Comparison of ENCODE assay signal across 4 fruit fly cellular contexts in the genomic region with DNA sequence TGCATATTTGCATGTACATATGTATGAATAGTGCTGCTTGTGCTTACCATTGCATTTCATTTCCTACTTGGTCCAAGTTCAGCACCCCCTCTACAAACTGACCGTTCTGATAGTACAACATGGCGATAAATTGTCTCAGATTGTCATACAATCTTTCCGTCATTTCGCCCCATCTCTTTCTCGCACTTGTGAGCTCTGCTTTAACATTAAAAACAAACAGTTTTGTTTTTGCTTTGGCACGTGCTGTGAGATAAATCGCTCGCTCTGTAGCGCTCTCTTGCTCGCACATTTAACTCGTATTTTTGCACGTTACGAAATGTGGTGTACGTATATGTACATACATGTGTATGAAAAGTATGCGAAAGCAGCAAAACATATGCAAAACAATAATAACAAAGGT.
A peak's percentile ranks its signal among the peaks of the same experiment; 100 is the strongest.
TF ChIP-seq lines count a peak whose summit lies in the region.

No protein-coding gene starts in this region.

- TF ChIP-seq CTCF in whole organism, embryonic (GFP tag; optimal IDR thresholded peaks at IDR 0.05; lab: Kevin White, UChicago) = no peak

TF ChIP-seq in whole organism, adult, 20 proteins besides CTCF, POLR2A, EP300 and RAD21:
- peak; percentile 2 for TF ChIP-seq pad (GFP tag; optimal IDR thresholded peaks at IDR 0.05; lab: Kevin White, UChicago)
- TF ChIP-seq Mnt (GFP tag; optimal IDR thresholded peaks at IDR 0.05; lab: Kevin White, UChicago) = peak; percentile 52
- TF ChIP-seq cic (GFP tag; optimal IDR thresholded peaks at IDR 0.05; lab: Kevin White, UChicago) = no peak
- no peak for TF ChIP-seq ovo (GFP tag; optimal IDR thresholded peaks at IDR 0.05; lab: Kevin White, UChicago)
- no peak for TF ChIP-seq bab1 (GFP tag; optimal IDR thresholded peaks at IDR 0.05; lab: Kevin White, UChicago)
- no peak for TF ChIP-seq CG12768 (GFP tag; optimal IDR thresholded peaks at IDR 0.05; lab: Kevin White, UChicago)
- TF ChIP-seq cnc (optimal IDR thresholded peaks at IDR 0.05; lab: Kevin White, UChicago) = no peak
- TF ChIP-seq CG7101 (tag; optimal IDR thresholded peaks at IDR 0.05; lab: Kevin White, UChicago) = no peak
- TF ChIP-seq CG33017 (tag; optimal IDR thresholded peaks at IDR 0.05; lab: Kevin White, UChicago) = no peak
- TF ChIP-seq CG7045 (GFP tag; optimal IDR thresholded peaks at IDR 0.05; lab: Kevin White, UChicago) = no peak
- no peak for TF ChIP-seq toe (GFP tag; optimal IDR thresholded peaks at IDR 0.05; lab: Kevin White, UChicago)
- no peak for TF ChIP-seq CG11617 (GFP tag; optimal IDR thresholded peaks at IDR 0.05; lab: Kevin White, UChicago)
- TF ChIP-seq CG5204 (GFP tag; optimal IDR thresholded peaks at IDR 0.05; lab: Kevin White, UChicago) = no peak
- TF ChIP-seq Clk (GFP tag; optimal IDR thresholded peaks at IDR 0.05; lab: Kevin White, UChicago) = no peak
- no peak for TF ChIP-seq Hr96 (GFP tag; optimal IDR thresholded peaks at IDR 0.05; lab: Kevin White, UChicago)
- no peak for TF ChIP-seq Crg-1 (GFP tag; optimal IDR thresholded peaks at IDR 0.05; lab: Kevin White, UChicago)
- no peak for TF ChIP-seq CG14711 (tag; optimal IDR thresholded peaks at IDR 0.05; lab: Kevin White, UChicago)
- no peak for TF ChIP-seq kay (GFP tag; lab: Kevin White, UChicago; ENCODE audit: borderline replicate concordance)
- TF ChIP-seq CG1620 (GFP tag; optimal IDR thresholded peaks at IDR 0.05; lab: Kevin White, UChicago) = no peak
- TF ChIP-seq tj (GFP tag; optimal IDR thresholded peaks at IDR 0.05; lab: Kevin White, UChicago) = peak; percentile 58

TF ChIP-seq in whole organism, embryonic, 481 proteins besides CTCF, POLR2A, EP300 and RAD21 (continues in another document):
- TF ChIP-seq Kr (GFP tag; optimal IDR thresholded peaks at IDR 0.05; lab: Kevin White, UChicago) = no peak
- no peak for TF ChIP-seq CHES-1-like (GFP tag; optimal IDR thresholded peaks at IDR 0.05; lab: Kevin White, UChicago)
- peak; percentile 63 for TF ChIP-seq Med (GFP tag; lab: Kevin White, UChicago)
- no peak for TF ChIP-seq jigr1 (GFP tag; IDR thresholded peaks at IDR 0.05; lab: Robert Waterston, UW)
- no peak for TF ChIP-seq CG4820 (GFP tag; optimal IDR thresholded peaks at IDR 0.05; lab: Kevin White, UChicago)
- no peak for TF ChIP-seq grau (tag; optimal IDR thresholded peaks at IDR 0.05; lab: Kevin White, UChicago)
- no peak for TF ChIP-seq CG17612 (GFP tag; IDR thresholded peaks at IDR 0.05; lab: Robert Waterston, UW)
- peak; percentile 36 for TF ChIP-seq nom (GFP tag; optimal IDR thresholded peaks at IDR 0.05; lab: Kevin White, UChicago)
- no peak for TF ChIP-seq esg (GFP tag; conservative IDR thresholded peaks at IDR 0.05; lab: Robert Waterston, UW)
- peak in 1 of 2 experiments; percentile 33 for TF ChIP-seq eve (GFP tag; optimal IDR thresholded peaks at IDR 0.05; lab: Kevin White, UChicago)
- TF ChIP-seq CG2889 (GFP tag; IDR thresholded peaks at IDR 0.05; lab: Robert Waterston, UW) = no peak
- TF ChIP-seq lab (GFP tag; optimal IDR thresholded peaks at IDR 0.05; lab: Kevin White, UChicago) = no peak
- no peak for TF ChIP-seq Gug (GFP tag; IDR thresholded peaks at IDR 0.05; lab: Robert Waterston, UW)
- no peak for TF ChIP-seq sisA (GFP tag; IDR thresholded peaks at IDR 0.05; lab: Robert Waterston, UW)
- TF ChIP-seq CG2116 (GFP tag; optimal IDR thresholded peaks at IDR 0.05; lab: Kevin White, UChicago) = no peak
- no peak for TF ChIP-seq Poxn (GFP tag; IDR thresholded peaks at IDR 0.05; lab: Robert Waterston, UW)
- no peak for TF ChIP-seq Lpt (GFP tag; optimal IDR thresholded peaks at IDR 0.05; lab: Kevin White, UChicago)
- no peak for TF ChIP-seq usp (GFP tag; optimal IDR thresholded peaks at IDR 0.05; lab: Kevin White, UChicago)
- peak; percentile 4 for TF ChIP-seq mirr (GFP tag; optimal IDR thresholded peaks at IDR 0.05; lab: Kevin White, UChicago)
- peak; percentile 25 for TF ChIP-seq grn (GFP tag; optimal IDR thresholded peaks at IDR 0.05; lab: Kevin White, UChicago)
- TF ChIP-seq CG7987 (GFP tag; optimal IDR thresholded peaks at IDR 0.05; lab: Kevin White, UChicago) = peak; percentile 17
- TF ChIP-seq gcm (GFP tag; optimal IDR thresholded peaks at IDR 0.05; lab: Kevin White, UChicago) = no peak
- no peak for TF ChIP-seq CG6175 (GFP tag; IDR thresholded peaks at IDR 0.05; lab: Robert Waterston, UW)
- TF ChIP-seq Atf3 (GFP tag; optimal IDR thresholded peaks at IDR 0.05; lab: Kevin White, UChicago) = no peak
- no peak for TF ChIP-seq NfI (GFP tag; optimal IDR thresholded peaks at IDR 0.05; lab: Kevin White, UChicago)

TF ChIP-seq in whole organism, prepupa, 60 proteins besides CTCF, POLR2A, EP300 and RAD21:
- TF ChIP-seq Lpt (GFP tag; optimal IDR thresholded peaks at IDR 0.05; lab: Kevin White, UChicago) = no peak
- TF ChIP-seq CG32006 (GFP tag; optimal IDR thresholded peaks at IDR 0.05; lab: Kevin White, UChicago) = no peak
- TF ChIP-seq CG31627 (GFP tag; optimal IDR thresholded peaks at IDR 0.05; lab: Kevin White, UChicago) = no peak
- no peak for TF ChIP-seq CG11294 (GFP tag; IDR thresholded peaks at IDR 0.05; lab: Robert Waterston, UW)
- peak; percentile 35 for TF ChIP-seq vri (GFP tag; optimal IDR thresholded peaks at IDR 0.05; lab: Kevin White, UChicago)
- TF ChIP-seq fkh (GFP tag; optimal IDR thresholded peaks at IDR 0.05; lab: Kevin White, UChicago) = peak; percentile 63
- TF ChIP-seq dsx (GFP tag; optimal IDR thresholded peaks at IDR 0.05; lab: Kevin White, UChicago; ENCODE audit: poor library complexity, severe bottlenecking) = peak; percentile 4
- TF ChIP-seq salr (GFP tag; optimal IDR thresholded peaks at IDR 0.05; lab: Kevin White, UChicago) = no peak
- peak; percentile 4 to 42 for TF ChIP-seq ss (GFP tag; optimal IDR thresholded peaks at IDR 0.05; lab: Kevin White, UChicago)
- TF ChIP-seq CG10669 (GFP tag; optimal IDR thresholded peaks at IDR 0.05; lab: Kevin White, UChicago) = no peak

TF ChIP-seq in whole organism, pupa, 21 proteins besides CTCF, POLR2A, EP300 and RAD21:
- TF ChIP-seq Ets98B (GFP tag; IDR thresholded peaks at IDR 0.05; lab: Robert Waterston, UW) (no peak), CG15710 (tag; optimal IDR thresholded peaks at IDR 0.05; lab: Kevin White, UChicago) (no peak), CG17806 (tag; optimal IDR thresholded peaks at IDR 0.05; lab: Kevin White, UChicago) (no peak), EcR (GFP tag; optimal IDR thresholded peaks at IDR 0.05; lab: Kevin White, UChicago) (peak; percentile 1)
TF ChIP-seq in whole organism, pupa: peak in this region for 1.
